Fruit fly (Drosophila melanogaster) whole organism, prepupa: ENCODE measurements around the gene CG14402.

ENCODE experiments used
- CG10669 ChIP-seq: fragments of 200-800 bp; sonication (Bioruptor generic); optimal IDR thresholded peaks from 3 replicates; lab custom pipeline; 2018; ENCODE audit warnings: missing biosample characterization, mild to moderate bottlenecking, missing genetic modification characterization, moderate library complexity
- CG15336 ChIP-seq: fragments of 200-800 bp; sonication (Bioruptor generic); IDR thresholded peaks from 2 replicates; pipeline ENCODE4 v1.3.6; 2022; ENCODE audit warnings: missing biosample characterization, missing genetic modification characterization
- CG1621 ChIP-seq: fragments of 200-800 bp; sonication (Bioruptor generic); optimal IDR thresholded peaks from 3 replicates; lab custom pipeline; 2018; ENCODE audit warnings: missing biosample characterization, mild to moderate bottlenecking, missing genetic modification characterization
- CG16779 ChIP-seq: fragments of 200-800 bp; sonication (Bioruptor generic); optimal IDR thresholded peaks from 3 replicates; lab custom pipeline; 2017; ENCODE audit warnings: missing biosample characterization, mild to moderate bottlenecking, missing genetic modification characterization
- CG3032 ChIP-seq: fragments of 200-800 bp; optimal IDR thresholded peaks from 2 replicates; lab custom pipeline; 2019; ENCODE audit warnings: missing biosample characterization, mild to moderate bottlenecking, missing genetic modification characterization, moderate library complexity
- CG31627 ChIP-seq: fragments of 200-800 bp; sonication (Bioruptor generic); optimal IDR thresholded peaks from 3 replicates; lab custom pipeline; 2016; ENCODE audit warnings: missing biosample characterization, missing genetic modification characterization
- CG32006 ChIP-seq: fragments of 200-800 bp; sonication (Bioruptor generic); optimal IDR thresholded peaks from 3 replicates; lab custom pipeline; 2017; ENCODE audit warnings: missing biosample characterization, mild to moderate bottlenecking, missing genetic modification characterization
- CG34406 ChIP-seq: fragments of 200-800 bp; sonication (Bioruptor generic); optimal IDR thresholded peaks from 3 replicates; lab custom pipeline; 2016; ENCODE audit warnings: missing biosample characterization, missing genetic modification characterization
- CG3919 ChIP-seq: fragments of 200-800 bp; sonication (Bioruptor generic); optimal IDR thresholded peaks from 3 replicates; lab custom pipeline; 2016; ENCODE audit warnings: missing biosample characterization, missing genetic modification characterization
- CG4318 ChIP-seq: fragments of 200-800 bp; sonication (Bioruptor generic); optimal IDR thresholded peaks from 3 replicates; lab custom pipeline; 2017; ENCODE audit warnings: missing biosample characterization, mild to moderate bottlenecking, missing genetic modification characterization
- CG6163 ChIP-seq: fragments of 200-800 bp; sonication (Bioruptor generic); IDR thresholded peaks from 3 replicates; pipeline ENCODE4 v1.3.6; 2022; ENCODE audit warnings: missing biosample characterization, missing genetic modification characterization
- CG6276 ChIP-seq: fragments of 200-800 bp; sonication (Bioruptor generic); optimal IDR thresholded peaks from 2 replicates; lab custom pipeline; 2017; ENCODE audit warnings: missing biosample characterization, mild to moderate bottlenecking, missing genetic modification characterization
- CG6792 ChIP-seq: fragments of 200-800 bp; sonication (Bioruptor generic); optimal IDR thresholded peaks from 3 replicates; lab custom pipeline; 2016; ENCODE audit warnings: missing biosample characterization, missing genetic modification characterization
- CG8119 ChIP-seq: fragments of 200-800 bp; sonication (Bioruptor generic); IDR thresholded peaks from 3 replicates; pipeline ENCODE4 v1.3.6; 2022; ENCODE audit warnings: missing biosample characterization, missing genetic modification characterization
- Eip78C ChIP-seq: fragments of 200-800 bp; sonication (Bioruptor generic); peaks from one replicate; lab custom pipeline; 2016; ENCODE audit warnings: missing biosample characterization, missing genetic modification characterization
- Ets21C ChIP-seq: fragments of 200-800 bp; sonication (Bioruptor generic); optimal IDR thresholded peaks from 3 replicates; lab custom pipeline; 2016; ENCODE audit warnings: missing biosample characterization, missing genetic modification characterization
- Gug ChIP-seq: fragments of 200-800 bp; sonication (Bioruptor generic); IDR thresholded peaks from 2 replicates; pipeline ENCODE4 v1.3.6; 2022; ENCODE audit warnings: missing biosample characterization, missing genetic modification characterization
- Hr4 ChIP-seq: fragments of 200-800 bp; sonication (Bioruptor generic); optimal IDR thresholded peaks from 3 replicates; lab custom pipeline; 2016; ENCODE audit warnings: missing biosample characterization, missing genetic modification characterization
- Lpt ChIP-seq: fragments of 200-800 bp; sonication (Bioruptor generic); optimal IDR thresholded peaks from 3 replicates; lab custom pipeline; 2016; ENCODE audit warnings: missing biosample characterization, missing genetic modification characterization
- Met ChIP-seq: fragments of 200-800 bp; sonication (Bioruptor generic); optimal IDR thresholded peaks from 3 replicates; lab custom pipeline; 2016; ENCODE audit warnings: missing biosample characterization, missing genetic modification characterization
- OdsH ChIP-seq: fragments of 200-800 bp; sonication (Bioruptor generic); optimal IDR thresholded peaks from 3 replicates; lab custom pipeline; 2016; ENCODE audit warnings: missing biosample characterization, missing genetic modification characterization
- Sox102F ChIP-seq: fragments of 200-800 bp; sonication (Bioruptor generic); optimal IDR thresholded peaks from 2 replicates; lab custom pipeline; 2016; ENCODE audit warnings: missing biosample characterization, mild to moderate bottlenecking, missing genetic modification characterization
- Sox14 ChIP-seq: fragments of 200-800 bp; sonication (Bioruptor generic); optimal IDR thresholded peaks from 3 replicates; lab custom pipeline; 2016; ENCODE audit warnings: missing biosample characterization, missing genetic modification characterization
- achi ChIP-seq: fragments of 200-800 bp; sonication (Bioruptor generic); optimal IDR thresholded peaks from 3 replicates; lab custom pipeline; 2016; ENCODE audit warnings: missing biosample characterization, missing genetic modification characterization
- acj6 ChIP-seq: fragments of 200-800 bp; sonication (Bioruptor generic); optimal IDR thresholded peaks from 3 replicates; lab custom pipeline; 2016; ENCODE audit warnings: missing biosample characterization, missing genetic modification characterization
- dsx ChIP-seq: fragments of 200-800 bp; optimal IDR thresholded peaks from 3 replicates; lab custom pipeline; 2019; ENCODE audit warnings: missing biosample characterization, mild to moderate bottlenecking, missing genetic modification characterization, moderate library complexity; ENCODE audit not compliant: poor library complexity, severe bottlenecking
- eg ChIP-seq: fragments of 200-800 bp; sonication (Bioruptor generic); IDR thresholded peaks from 3 replicates; pipeline ENCODE4 v1.3.6; 2022; ENCODE audit warnings: missing biosample characterization, missing genetic modification characterization
- esn ChIP-seq: fragments of 200-800 bp; sonication (Bioruptor generic); optimal IDR thresholded peaks from 2 replicates; lab custom pipeline; 2016; ENCODE audit warnings: missing biosample characterization, mild to moderate bottlenecking, missing genetic modification characterization, moderate library complexity
- fkh ChIP-seq: fragments of 200-800 bp; sonication (Bioruptor generic); optimal IDR thresholded peaks from 3 replicates; lab custom pipeline; 2017; ENCODE audit warnings: missing biosample characterization, mild to moderate bottlenecking, missing genetic modification characterization, moderate library complexity
- net ChIP-seq: fragments of 200-800 bp; sonication (Bioruptor generic); optimal IDR thresholded peaks from 3 replicates; lab custom pipeline; 2016; ENCODE audit warnings: missing biosample characterization, missing genetic modification characterization
- pdm3 ChIP-seq: fragments of 200-800 bp; sonication (Bioruptor generic); optimal IDR thresholded peaks from 3 replicates; lab custom pipeline; 2016; ENCODE audit warnings: missing biosample characterization, missing genetic modification characterization
- salr ChIP-seq, 2 experiments: fragments of 200-800 bp; sonication (Bioruptor generic); optimal IDR thresholded peaks; 3 replicates each; lab custom pipeline; 2016 to 2018; ENCODE audit warnings: missing biosample characterization in 2 of 2, missing genetic modification characterization in 2 of 2, mild to moderate bottlenecking in 1 of 2
- ss ChIP-seq, 2 experiments: fragments of 200-800 bp; sonication (Bioruptor generic); optimal IDR thresholded peaks; 2 replicates in 1 of 2; 3 replicates in 1 of 2; lab custom pipeline; 2017 to 2018; ENCODE audit warnings: mild to moderate bottlenecking in 2 of 2, missing biosample characterization in 2 of 2, missing genetic modification characterization in 2 of 2, moderate library complexity in 1 of 2
- svp ChIP-seq: fragments of 200-800 bp; sonication (Bioruptor generic); peaks from one replicate; lab custom pipeline; 2016; ENCODE audit warnings: missing biosample characterization, missing genetic modification characterization
- topi ChIP-seq: fragments of 200-800 bp; sonication (Bioruptor generic); optimal IDR thresholded peaks from 3 replicates; lab custom pipeline; 2016; ENCODE audit warnings: missing biosample characterization, missing genetic modification characterization
- vri ChIP-seq: fragments of 200-800 bp; sonication (Bioruptor generic); optimal IDR thresholded peaks from 3 replicates; lab custom pipeline; 2016; ENCODE audit warnings: missing biosample characterization, mild to moderate bottlenecking, missing genetic modification characterization

CG14402 gene

dm6 chr2L:20889857-20890606 lies 40.9 kb downstream of the CG14402 start (continued):
- TF ChIP-seq esn (no peak), Ets21C (GFP tag; lab: Kevin White, UChicago) (no peak), CG15336 (peak; percentile 22; the same call in 1 of the 2 replicates), CG34406 (GFP tag; lab: Kevin White, UChicago) (no peak), Hr4 (GFP tag; lab: Kevin White, UChicago) (peak; percentile 56), Met (GFP tag; lab: Kevin White, UChicago) (no peak), topi (GFP tag; lab: Kevin White, UChicago) (no peak)

dm6 chr2L:20891188-20891587 lies 42.1 kb downstream of the CG14402 start:
- peak; percentile 35 for TF ChIP-seq CG6276 (GFP tag; lab: Kevin White, UChicago)
- peak; percentile 27 for TF ChIP-seq CG32006 (GFP tag; lab: Kevin White, UChicago)
- peak; percentile 15 for TF ChIP-seq achi (GFP tag; lab: Kevin White, UChicago)
- peak; percentile 49 for TF ChIP-seq dsx (GFP tag; lab: Kevin White, UChicago)
- peak; percentile 23 for TF ChIP-seq Hr4 (GFP tag; lab: Kevin White, UChicago)
- TF ChIP-seq vri (GFP tag; lab: Kevin White, UChicago): peak; percentile 8
- TF ChIP-seq CG6163 (GFP tag; lab: Robert Waterston, UW): peak; percentile 57
- peak; percentile 64 for TF ChIP-seq Eip78C (GFP tag; lab: Kevin White, UChicago)
- peak; percentile 7 for TF ChIP-seq acj6 (GFP tag; lab: Kevin White, UChicago)
- peak; percentile 29 for TF ChIP-seq CG3919 (GFP tag; lab: Kevin White, UChicago)
- peak; percentile 38; the same call in 1 of the 3 replicates for TF ChIP-seq CG8119 (GFP tag; lab: Robert Waterston, UW)
- TF ChIP-seq eg (GFP tag; lab: Robert Waterston, UW): peak; percentile 75; the same call in 2 of the 3 replicates
- TF ChIP-seq CG16779 (tag; lab: Kevin White, UChicago): no peak
- peak; percentile 35 for TF ChIP-seq Sox14
- TF ChIP-seq Gug (GFP tag; lab: Robert Waterston, UW): no peak
- peak; percentile 23 for TF ChIP-seq pdm3 (GFP tag; lab: Kevin White, UChicago)
- peak; percentile 9 for TF ChIP-seq CG3032 (tag; lab: Kevin White, UChicago)
- TF ChIP-seq CG10669 (GFP tag; lab: Kevin White, UChicago): peak; percentile 1
- no peak for TF ChIP-seq CG31627
- peak; percentile 33 for TF ChIP-seq OdsH (GFP tag; lab: Kevin White, UChicago)
- no peak for TF ChIP-seq CG6792 (GFP tag; lab: Kevin White, UChicago)
- TF ChIP-seq Lpt: peak; percentile 41
- peak; percentile 41; the same call in 1 of the 2 replicates for TF ChIP-seq CG15336
- peak; percentile 55 for TF ChIP-seq fkh (GFP tag; lab: Kevin White, UChicago)
- peak in 1 of 2 experiments; percentile 26 for TF ChIP-seq ss (GFP tag; optimal IDR thresholded peaks at IDR 0.05; lab: Kevin White, UChicago)
- no peak for TF ChIP-seq svp (GFP tag; lab: Kevin White, UChicago)
- peak in 1 of 2 experiments; percentile 30 for TF ChIP-seq salr (GFP tag; optimal IDR thresholded peaks at IDR 0.05; lab: Kevin White, UChicago)
- TF ChIP-seq CG1621 (tag; lab: Kevin White, UChicago): no peak

- no peak for TF ChIP-seq Sox102F (GFP tag; lab: Kevin White, UChicago)
- TF ChIP-seq Eip78C (GFP tag; lab: Kevin White, UChicago): peak; percentile 13
- TF ChIP-seq ss (GFP tag; optimal IDR thresholded peaks at IDR 0.05; lab: Kevin White, UChicago): no peak
- peak; percentile 76 for TF ChIP-seq fkh (GFP tag; lab: Kevin White, UChicago)
- no peak for TF ChIP-seq Sox14
- TF ChIP-seq CG10669 (GFP tag; lab: Kevin White, UChicago): no peak
- no peak for TF ChIP-seq net (GFP tag; lab: Kevin White, UChicago)
- no peak for TF ChIP-seq CG4318 (GFP tag; lab: Kevin White, UChicago)
Measured at dm6 chr2L:20896681-20897341, 47.7 kb downstream of the CG14402 start.
